Worm (Caenorhabditis elegans): ENCODE results near the gene Y51B9A.14.

DNA sequence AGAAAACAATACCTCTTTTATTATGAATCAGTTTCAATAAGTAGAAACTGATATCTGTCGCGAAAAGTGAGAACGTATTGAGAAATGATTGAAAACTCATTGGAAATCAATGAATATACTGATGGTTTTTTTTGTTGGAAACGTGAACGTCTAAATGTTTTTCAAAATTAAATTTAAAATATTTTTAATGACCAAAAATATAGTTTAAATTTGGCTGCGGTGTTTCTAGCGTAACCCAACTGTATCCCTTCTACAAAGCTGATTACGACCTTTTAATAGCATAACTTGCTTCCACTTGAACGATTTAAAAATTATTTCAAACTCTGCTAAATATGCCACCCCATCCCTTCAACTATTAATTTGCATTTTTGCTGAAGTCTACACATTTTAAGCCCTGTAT is 13.2 kb upstream of the Y51B9A.14 start, which contains the start of gene M176.9:
- TF ChIP-seq flt-1 (GFP tag; IDR thresholded peaks at IDR 0.05) (no peak), tbx-37 (GFP tag; conservative IDR thresholded peaks at IDR 0.05) (no peak), ama-1 (optimal IDR thresholded peaks at IDR 0.05) (no peak), ceh-13 (GFP tag; optimal IDR thresholded peaks at IDR 0.05) (no peak), F13C5.2 (tag; optimal IDR thresholded peaks at IDR 0.05) (no peak), hmbx-1 (tag; optimal IDR thresholded peaks at IDR 0.05) (no peak), scrt-1 (GFP tag; IDR thresholded peaks at IDR 0.05) (no peak), hmg-4 (GFP tag; optimal IDR thresholded peaks at IDR 0.05) (no peak), B0310.2 (tag; optimal IDR thresholded peaks at IDR 0.05) (no peak), tra-4 (tag; optimal IDR thresholded peaks at IDR 0.05) (no peak), ets-7 (tag; optimal IDR thresholded peaks at IDR 0.05) (no peak), ceh-36 (tag; optimal IDR thresholded peaks at IDR 0.05) (no peak), pes-1 (GFP tag; IDR thresholded peaks at IDR 0.05) (no peak)
